Worm (Caenorhabditis elegans) whole organism, young adult: ENCODE measurements around the gene C17A2.3.

Experiments used
- B0035.1 ChIP-seq: sonication (generic microtip); optimal IDR thresholded peaks from 2 replicates; lab custom pipeline; 2016; ENCODE audit warnings: missing genetic modification characterization, mild to moderate bottlenecking, missing compliant biosample characterization, missing genotype, missing genetic modification reagents
- B0261.1 ChIP-seq: sonication (generic microtip); optimal IDR thresholded peaks from 2 replicates; lab custom pipeline; 2016; ENCODE audit warnings: mild to moderate bottlenecking, missing genetic modification characterization, moderate library complexity, missing compliant biosample characterization
- C17E4.6 ChIP-seq: fragments of 200-800 bp; sonication (Bioruptor generic); IDR thresholded peaks from 2 replicates; pipeline ENCODE4 v1.3.6; 2022; ENCODE audit warnings: missing genetic modification reagents, missing genetic modification characterization, missing compliant biosample characterization
- F10E7.11 ChIP-seq: sonication (generic microtip); optimal IDR thresholded peaks from 2 replicates; lab custom pipeline; 2017; ENCODE audit warnings: mild to moderate bottlenecking, missing genetic modification characterization, moderate library complexity, missing compliant biosample characterization
- F22D6.2 ChIP-seq: sonication (generic microtip); optimal IDR thresholded peaks from 2 replicates; lab custom pipeline; 2016; ENCODE audit warnings: mild to moderate bottlenecking, missing genetic modification characterization, missing compliant biosample characterization
- F37B4.10 ChIP-seq: fragments of 200-800 bp; sonication (Bioruptor generic); IDR thresholded peaks from 2 replicates; pipeline ENCODE4 v1.3.6; 2022; ENCODE audit warnings: missing genetic modification characterization, missing compliant biosample characterization
- F57C9.4 ChIP-seq: sonication (generic microtip); optimal IDR thresholded peaks from 2 replicates; lab custom pipeline; 2017; ENCODE audit warnings: mild to moderate bottlenecking, missing genetic modification characterization, missing compliant biosample characterization
- Y53F4B.3 ChIP-seq: fragments of 200-800 bp; sonication (Bioruptor generic); IDR thresholded peaks from 2 replicates; pipeline ENCODE4 v1.3.6; 2022; ENCODE audit warnings: missing genetic modification reagents, missing genetic modification characterization, missing compliant biosample characterization
- Y56A3A.18 ChIP-seq: fragments of 200-800 bp; sonication (Bioruptor generic); IDR thresholded peaks from 2 replicates; pipeline ENCODE4 v1.3.6; 2022; ENCODE audit warnings: missing genetic modification reagents, missing genetic modification characterization, missing compliant biosample characterization
- Y67H2A.10 ChIP-seq: fragments of 200-800 bp; sonication (Bioruptor generic); conservative IDR thresholded peaks from 2 replicates; pipeline ENCODE4 v1.3.6; 2022; ENCODE audit warnings: missing genetic modification reagents, missing genetic modification characterization, missing compliant biosample characterization
- Y79H2A.3 ChIP-seq: fragments of 200-800 bp; sonication (Bioruptor generic); conservative IDR thresholded peaks from 2 replicates; pipeline ENCODE4 v1.3.6; 2022; ENCODE audit warnings: missing genetic modification reagents, missing genetic modification characterization, missing compliant biosample characterization
- ZK185.1 ChIP-seq: sonication (generic microtip); optimal IDR thresholded peaks from 2 replicates; lab custom pipeline; 2016; ENCODE audit warnings: mild to moderate bottlenecking, missing genetic modification characterization, missing compliant biosample characterization; ENCODE audit not compliant: poor library complexity, severe bottlenecking
- atf-7 ChIP-seq: sonication (generic microtip); optimal IDR thresholded peaks from 2 replicates; lab custom pipeline; 2017; ENCODE audit warnings: mild to moderate bottlenecking, missing genetic modification characterization, missing compliant biosample characterization
- athp-1 ChIP-seq: sonication (generic microtip); optimal IDR thresholded peaks from 2 replicates; lab custom pipeline; 2017; ENCODE audit warnings: mild to moderate bottlenecking, missing genetic modification characterization, missing compliant biosample characterization
- ccch-3 ChIP-seq: fragments of 200-800 bp; sonication (Bioruptor generic); optimal IDR thresholded peaks from 2 replicates; lab custom pipeline; 2018; ENCODE audit warnings: mild to moderate bottlenecking, missing genetic modification characterization, missing compliant biosample characterization
- ceh-79 ChIP-seq: sonication (generic microtip); optimal IDR thresholded peaks from 2 replicates; lab custom pipeline; 2017; ENCODE audit warnings: mild to moderate bottlenecking, missing genetic modification characterization, missing compliant biosample characterization
- ceh-91 ChIP-seq: fragments of 200-800 bp; sonication (Bioruptor generic); IDR thresholded peaks from 2 replicates; pipeline ENCODE4 v1.3.6; 2022; ENCODE audit warnings: missing genetic modification reagents, missing genetic modification characterization, missing compliant biosample characterization
- chd-7 ChIP-seq: sonication (generic microtip); optimal IDR thresholded peaks from 2 replicates; lab custom pipeline; 2016; ENCODE audit warnings: mild to moderate bottlenecking, missing genetic modification characterization, moderate library complexity, missing compliant biosample characterization
- egl-18 ChIP-seq: fragments of 200-800 bp; sonication (Bioruptor generic); IDR thresholded peaks from 2 replicates; pipeline ENCODE4 v1.3.6; 2022; ENCODE audit warnings: missing genetic modification reagents, missing genetic modification characterization, missing compliant biosample characterization
- egl-44 ChIP-seq: fragments of 200-800 bp; sonication (Bioruptor generic); IDR thresholded peaks from 2 replicates; pipeline ENCODE4 v1.3.6; 2022; ENCODE audit warnings: missing genetic modification reagents, missing genetic modification characterization, missing compliant biosample characterization
- egrh-3 ChIP-seq: fragments of 200-800 bp; sonication (Bioruptor generic); IDR thresholded peaks from 2 replicates; pipeline ENCODE4 v1.3.6; 2022; ENCODE audit warnings: missing genetic modification reagents, missing genetic modification characterization, missing compliant biosample characterization
- ekl-4 ChIP-seq: fragments of 200-800 bp; sonication (Bioruptor generic); IDR thresholded peaks from 2 replicates; pipeline ENCODE4 v1.3.6; 2022; ENCODE audit warnings: missing genetic modification reagents, missing genetic modification characterization, missing compliant biosample characterization
- hlh-26 ChIP-seq: fragments of 200-800 bp; sonication (Bioruptor generic); conservative IDR thresholded peaks from 2 replicates; pipeline ENCODE4 v1.3.6; 2022; ENCODE audit warnings: missing genetic modification reagents, missing genetic modification characterization, missing compliant biosample characterization
- hmg-20 ChIP-seq: fragments of 200-800 bp; sonication (Bioruptor generic); IDR thresholded peaks from 2 replicates; pipeline ENCODE4 v1.3.6; 2022; ENCODE audit warnings: missing genetic modification reagents, missing genetic modification characterization, missing compliant biosample characterization
- hsf-1 ChIP-seq: fragments of 200-800 bp; sonication (Bioruptor generic); IDR thresholded peaks from 2 replicates; pipeline ENCODE4 v1.3.6; 2022; ENCODE audit warnings: missing genetic modification reagents, missing genetic modification characterization, missing compliant biosample characterization
- let-526 ChIP-seq: fragments of 200-800 bp; sonication (Bioruptor generic); IDR thresholded peaks from 2 replicates; pipeline ENCODE4 v1.3.6; 2022; ENCODE audit warnings: missing genetic modification reagents, missing genetic modification characterization, missing compliant biosample characterization
- lin-54 ChIP-seq: fragments of 200-800 bp; sonication (Bioruptor generic); optimal IDR thresholded peaks from 2 replicates; lab custom pipeline; 2018; ENCODE audit warnings: mild to moderate bottlenecking, missing genetic modification characterization, missing compliant biosample characterization
- lir-1 ChIP-seq: fragments of 200-800 bp; sonication (Bioruptor generic); conservative IDR thresholded peaks from 2 replicates; pipeline ENCODE4 v1.3.6; 2022; ENCODE audit warnings: missing genetic modification reagents, missing genetic modification characterization, missing compliant biosample characterization
- nfya-2 ChIP-seq: fragments of 200-800 bp; sonication (Bioruptor generic); IDR thresholded peaks from 2 replicates; pipeline ENCODE4 v1.3.6; 2022; ENCODE audit warnings: missing genetic modification reagents, missing genetic modification characterization, missing compliant biosample characterization
- nhr-179 ChIP-seq: sonication (generic microtip); optimal IDR thresholded peaks from 2 replicates; lab custom pipeline; 2016; ENCODE audit warnings: mild to moderate bottlenecking, missing genetic modification characterization, missing compliant biosample characterization
- nhr-80 ChIP-seq: sonication (generic microtip); optimal IDR thresholded peaks from 2 replicates; lab custom pipeline; 2016; ENCODE audit warnings: missing genetic modification characterization, missing compliant biosample characterization
- pbrm-1 ChIP-seq: fragments of 200-800 bp; sonication (Bioruptor generic); IDR thresholded peaks from 2 replicates; pipeline ENCODE4 v1.3.6; 2022; ENCODE audit warnings: missing genetic modification reagents, missing genetic modification characterization, missing compliant biosample characterization
- repo-1 ChIP-seq: sonication (generic microtip); optimal IDR thresholded peaks from 2 replicates; lab custom pipeline; 2017; ENCODE audit warnings: mild to moderate bottlenecking, missing genetic modification characterization, missing compliant biosample characterization
- sdz-38 ChIP-seq: sonication (generic microtip); optimal IDR thresholded peaks from 2 replicates; lab custom pipeline; 2016; ENCODE audit warnings: missing genotype, missing genetic modification characterization, missing compliant biosample characterization
- sea-2 ChIP-seq: fragments of 200-800 bp; sonication (Bioruptor generic); IDR thresholded peaks from 2 replicates; pipeline ENCODE4 v1.3.6; 2022; ENCODE audit warnings: missing genetic modification characterization, missing compliant biosample characterization
- snpc-3.4 ChIP-seq: sonication (generic microtip); optimal IDR thresholded peaks from 2 replicates; lab custom pipeline; 2017; ENCODE audit warnings: missing genetic modification characterization, mild to moderate bottlenecking, missing compliant biosample characterization, antibody characterized with exemption, moderate library complexity, missing genotype, missing genetic modification reagents
- zfh-2 ChIP-seq: fragments of 200-800 bp; sonication (Bioruptor generic); conservative IDR thresholded peaks from 2 replicates; pipeline ENCODE4 v1.3.6; 2022; ENCODE audit warnings: missing genetic modification reagents, missing genetic modification characterization, missing compliant biosample characterization
- zim-3 ChIP-seq: sonication (generic microtip); optimal IDR thresholded peaks from 2 replicates; lab custom pipeline; 2017; ENCODE audit warnings: mild to moderate bottlenecking, missing genetic modification characterization, moderate library complexity, missing compliant biosample characterization
- ztf-18 ChIP-seq: sonication (generic microtip); optimal IDR thresholded peaks from 2 replicates; lab custom pipeline; 2016; ENCODE audit warnings: missing genotype, mild to moderate bottlenecking, missing genetic modification characterization, missing compliant biosample characterization
- ztf-22 ChIP-seq: fragments of 200-800 bp; sonication (Bioruptor generic); optimal IDR thresholded peaks from 2 replicates; lab custom pipeline; 2018; ENCODE audit warnings: mild to moderate bottlenecking, missing genetic modification characterization, moderate library complexity, missing compliant biosample characterization
- ztf-25 ChIP-seq: fragments of 200-800 bp; sonication (Bioruptor generic); IDR thresholded peaks from 2 replicates; pipeline ENCODE4 v1.3.6; 2022; ENCODE audit warnings: missing genetic modification reagents, missing genetic modification characterization, missing compliant biosample characterization
- ztf-28 ChIP-seq: fragments of 200-800 bp; sonication (Bioruptor generic); IDR thresholded peaks from 2 replicates; pipeline ENCODE4 v1.3.6; 2022; ENCODE audit warnings: missing genetic modification reagents, missing genetic modification characterization, missing compliant biosample characterization

Gene C17A2.3

DNA sequence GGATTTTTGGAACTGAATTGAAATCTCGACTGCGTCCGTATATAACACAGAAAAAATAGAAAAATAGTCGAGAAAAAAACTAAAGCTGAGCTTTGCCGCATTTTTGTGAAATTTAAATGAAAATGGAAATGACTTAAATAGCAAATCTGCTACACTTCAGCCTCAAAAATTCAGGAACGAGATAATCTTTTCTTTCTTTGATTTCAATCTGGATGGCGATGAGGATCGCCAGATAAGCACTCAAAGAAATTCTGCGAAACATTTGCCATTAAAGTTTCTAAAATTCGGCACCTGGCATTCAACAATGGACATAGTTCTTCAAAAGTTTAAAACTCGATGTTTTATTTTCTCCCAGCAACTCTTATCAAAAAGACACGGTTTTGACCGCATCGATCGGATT is at the start of gene C17A2.3, which contains the start of gene C17A2.7:
Gene C17A2.3, plus strand, starts transcription at position 305 of the 400 bp plus-strand sequence.
Gene C17A2.7, minus strand, starts transcription at position 101 of the 400 bp plus-strand sequence.
- TF ChIP-seq ZK185.1 (tag; lab: Kevin White, UChicago) = no peak
- no peak for TF ChIP-seq nhr-80 (tag; lab: Kevin White, UChicago)
- TF ChIP-seq, all 124 proteins: peak for 0

DNA sequence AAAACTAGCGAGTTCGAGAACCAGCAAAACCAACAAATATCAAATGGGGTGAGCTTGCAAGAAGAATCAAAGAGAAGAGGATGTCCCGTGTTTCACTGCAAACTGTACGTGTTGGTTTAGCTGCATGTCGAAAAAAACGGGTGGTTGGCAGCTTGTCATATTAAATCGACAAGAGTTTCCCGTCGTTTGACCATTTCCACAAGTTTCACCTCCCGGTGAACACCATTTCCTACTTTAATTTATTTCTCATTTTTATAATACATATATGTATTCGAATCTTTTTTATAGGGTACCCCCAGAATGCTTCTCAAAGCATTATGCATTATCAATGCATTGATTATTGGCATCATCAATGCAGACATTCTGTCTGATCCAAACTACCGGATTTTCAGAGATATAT is 48.1 kb upstream of the C17A2.3 start, which contains the start of gene Y8A9A.2:
Gene Y8A9A.2, plus strand, starts transcription at position 301 of the 400 bp plus-strand sequence.
- TF ChIP-seq athp-1 (tag; lab: Kevin White, UChicago) = no peak
- no peak for TF ChIP-seq hlh-26 (GFP tag; lab: Robert Waterston, UW)
- no peak for TF ChIP-seq ekl-4
- no peak for TF ChIP-seq let-526 (GFP tag; lab: Robert Waterston, UW)
- no peak for TF ChIP-seq Y53F4B.3 (GFP tag; lab: Robert Waterston, UW)
- TF ChIP-seq Y56A3A.18 (GFP tag; lab: Robert Waterston, UW) = no peak
- TF ChIP-seq B0035.1 (tag; lab: Kevin White, UChicago) = no peak
- no peak for TF ChIP-seq chd-7
- no peak for TF ChIP-seq ceh-91 (GFP tag; lab: Robert Waterston, UW)
- TF ChIP-seq egrh-3 (GFP tag; lab: Robert Waterston, UW) = no peak
- no peak for TF ChIP-seq ZK185.1 (tag; lab: Kevin White, UChicago)
- no peak for TF ChIP-seq ztf-28 (GFP tag; lab: Robert Waterston, UW)
- TF ChIP-seq sea-2 (GFP tag; lab: Robert Waterston, UW) = no peak
- TF ChIP-seq F57C9.4 (tag; lab: Kevin White, UChicago) = no peak
- TF ChIP-seq Y67H2A.10 (GFP tag; lab: Robert Waterston, UW) = no peak
- no peak for TF ChIP-seq hmg-20 (GFP tag; lab: Robert Waterston, UW)
- no peak for TF ChIP-seq ztf-25 (GFP tag; lab: Robert Waterston, UW)
- no peak for TF ChIP-seq ccch-3
- no peak for TF ChIP-seq F10E7.11

DNA sequence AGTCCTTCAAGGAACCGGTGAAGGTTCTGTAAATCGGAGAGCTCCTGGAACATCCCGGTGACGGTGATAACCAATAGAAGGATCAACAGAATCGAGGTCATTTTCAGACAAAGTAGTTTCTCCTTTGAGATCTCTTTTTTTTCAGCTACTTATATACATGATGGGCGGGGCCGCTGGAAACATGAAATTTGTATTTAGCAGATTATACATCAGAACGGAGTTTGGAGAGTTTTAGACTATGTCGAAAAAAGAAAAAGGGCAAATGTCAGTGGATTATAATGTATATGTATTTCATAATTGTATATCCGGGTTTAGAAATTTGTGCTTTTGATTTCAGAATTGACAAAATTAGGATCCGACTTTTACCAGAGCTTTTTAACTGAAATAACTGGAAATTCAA is 40.2 kb upstream of the C17A2.3 start, which contains the start of gene ins-32:
Gene ins-32, minus strand, starts transcription at position 101 of the 400 bp plus-strand sequence.
- TF ChIP-seq zfh-2 = no peak
- TF ChIP-seq ztf-18 = no peak
- no peak for TF ChIP-seq Y79H2A.3
- TF ChIP-seq pbrm-1 (GFP tag; lab: Robert Waterston, UW) = no peak
- TF ChIP-seq lin-54 (GFP tag; lab: Kevin White, UChicago) = no peak
- TF ChIP-seq snpc-3.4 (tag; lab: Kevin White, UChicago) = no peak
- no peak for TF ChIP-seq nfya-2 (GFP tag; lab: Robert Waterston, UW)
- TF ChIP-seq sdz-38 (tag; lab: Kevin White, UChicago) = no peak
- no peak for TF ChIP-seq repo-1 (tag; lab: Kevin White, UChicago)
- TF ChIP-seq ztf-22 = no peak

DNA sequence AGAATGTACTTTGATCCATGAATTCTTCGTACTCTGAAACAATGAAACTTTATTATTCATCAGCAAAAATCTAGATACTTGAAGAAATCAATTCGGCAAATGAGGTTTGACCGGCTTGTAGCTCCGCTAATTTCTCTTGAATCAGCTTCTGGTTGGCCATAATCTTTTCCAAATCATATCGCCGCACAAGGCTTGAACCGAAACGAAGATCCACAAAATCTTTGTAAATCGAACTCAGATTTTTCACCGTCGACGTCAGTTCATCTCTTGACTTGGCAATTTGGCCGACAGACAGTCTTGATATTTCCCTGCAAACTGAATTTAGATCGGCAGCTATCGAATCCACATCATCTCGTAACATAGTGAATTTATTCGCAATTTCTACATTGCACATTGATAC is 37.9 kb upstream of the C17A2.3 start:
- TF ChIP-seq B0261.1 (no peak), ztf-22 (no peak), C17E4.6 (GFP tag; lab: Robert Waterston, UW) (no peak), nhr-179 (tag; lab: Kevin White, UChicago) (no peak), egl-44 (GFP tag; lab: Robert Waterston, UW) (no peak), atf-7 (tag; lab: Kevin White, UChicago) (no peak), lir-1 (GFP tag; lab: Robert Waterston, UW) (no peak), repo-1 (tag; lab: Kevin White, UChicago) (no peak), athp-1 (tag; lab: Kevin White, UChicago) (no peak), hsf-1 (GFP tag; lab: Robert Waterston, UW) (no peak), zim-3 (tag; lab: Kevin White, UChicago) (no peak), egl-18 (GFP tag; lab: Robert Waterston, UW) (no peak), ceh-79 (tag; lab: Kevin White, UChicago) (no peak), F22D6.2 (tag; lab: Kevin White, UChicago) (no peak), Y67H2A.10 (GFP tag; lab: Robert Waterston, UW) (no peak), F37B4.10 (GFP tag; lab: Robert Waterston, UW) (no peak)
